Fruit fly (Drosophila melanogaster): ENCODE measurements around the gene CG43349.
A peak's percentile ranks its signal among the peaks of the same experiment; 100 is the strongest.

Gene CG43349

dm6 chr2L:1183799-1184198 lies 16.2 kb upstream of the CG43349 start, which contains the start of the genes CG5126 and Tgt (continued):
- TF ChIP-seq Hey (tag; optimal IDR thresholded peaks at IDR 0.05), result peak; percentile 24
- no peak for TF ChIP-seq CG31365 (tag; optimal IDR thresholded peaks at IDR 0.05)
- no peak for TF ChIP-seq lola (GFP tag; optimal IDR thresholded peaks at IDR 0.05)
- TF ChIP-seq CG7556 (GFP tag; optimal IDR thresholded peaks at IDR 0.05), result no peak
- TF ChIP-seq MBD-R2 (GFP tag; IDR thresholded peaks at IDR 0.05), result peak; percentile 89
- TF ChIP-seq CG12104 (GFP tag; optimal IDR thresholded peaks at IDR 0.05), result no peak
- no peak for TF ChIP-seq CG16863 (GFP tag; optimal IDR thresholded peaks at IDR 0.05)
- TF ChIP-seq Dad (GFP tag; optimal IDR thresholded peaks at IDR 0.05), result no peak
- 0 out of 3 replicates have a peak, but pooled peaks have one; percentile 20 for TF ChIP-seq zen2 (GFP tag; IDR thresholded peaks at IDR 0.05; ENCODE audit: partially characterized antibody)
- peak; percentile 8 for TF ChIP-seq Fer1 (GFP tag; optimal IDR thresholded peaks at IDR 0.05)
- no peak for TF ChIP-seq CG33213 (GFP tag; optimal IDR thresholded peaks at IDR 0.05)
- TF ChIP-seq sens-2 (GFP tag; IDR thresholded peaks at IDR 0.05), result no peak
- peak; percentile 89 for TF ChIP-seq CG3995 (GFP tag; optimal IDR thresholded peaks at IDR 0.05)
- no peak for TF ChIP-seq Lpt (GFP tag; optimal IDR thresholded peaks at IDR 0.05)
- TF ChIP-seq mld (GFP tag; IDR thresholded peaks at IDR 0.05; ENCODE audit: partially characterized antibody), result no peak
- TF ChIP-seq CG12659 (GFP tag; optimal IDR thresholded peaks at IDR 0.05), result no peak
- peak; percentile 68; the same call in 2 of the 4 replicates for TF ChIP-seq Dll (GFP tag; IDR thresholded peaks at IDR 0.05; ENCODE audit: partially characterized antibody)
- TF ChIP-seq TFAM (GFP tag; optimal IDR thresholded peaks at IDR 0.05), result no peak
- no peak for TF ChIP-seq CG11093 (GFP tag; IDR thresholded peaks at IDR 0.05)
- no peak for TF ChIP-seq CG6765 (GFP tag; optimal IDR thresholded peaks at IDR 0.05)
- TF ChIP-seq unpg (GFP tag; optimal IDR thresholded peaks at IDR 0.05), result no peak
- no peak for TF ChIP-seq Hmr (GFP tag; optimal IDR thresholded peaks at IDR 0.05)
- peak; percentile 47; the same call in 2 of the 3 replicates for TF ChIP-seq CG7963 (GFP tag; IDR thresholded peaks at IDR 0.05; ENCODE audit: partially characterized antibody)
- TF ChIP-seq chinmo (GFP tag; IDR thresholded peaks at IDR 0.05; ENCODE audit: partially characterized antibody), result peak; percentile 87; the same call in 2 of the 4 replicates
- TF ChIP-seq toy (GFP tag; IDR thresholded peaks at IDR 0.05), result no peak
- no peak for TF ChIP-seq rib (GFP tag; IDR thresholded peaks at IDR 0.05)
- TF ChIP-seq Dbx (GFP tag; IDR thresholded peaks at IDR 0.05), result no peak
- TF ChIP-seq hbn (GFP tag; IDR thresholded peaks at IDR 0.05; ENCODE audit: partially characterized antibody), result peak; percentile 34; the same call in 1 of the 2 replicates
- no peak for TF ChIP-seq wdn (GFP tag; IDR thresholded peaks at IDR 0.05)
- peak; percentile 86 for TF ChIP-seq CTCF (GFP tag; optimal IDR thresholded peaks at IDR 0.05)
- no peak for TF ChIP-seq psq (GFP tag; optimal IDR thresholded peaks at IDR 0.05)
- TF ChIP-seq Dref (GFP tag; IDR thresholded peaks at IDR 0.05), result peak; percentile 69
- peak; percentile 55; the same call in 1 of the 2 replicates for TF ChIP-seq bbx (GFP tag; IDR thresholded peaks at IDR 0.05; ENCODE audit: partially characterized antibody)
- no peak for TF ChIP-seq zf30C (GFP tag; optimal IDR thresholded peaks at IDR 0.05)
- TF ChIP-seq CG11398 (GFP tag; optimal IDR thresholded peaks at IDR 0.05), result no peak
- TF ChIP-seq HLH3B (GFP tag; IDR thresholded peaks at IDR 0.05), result no peak
- no peak for TF ChIP-seq GATAe (GFP tag; conservative IDR thresholded peaks at IDR 0.05)
- no peak for TF ChIP-seq CG1647 (GFP tag; optimal IDR thresholded peaks at IDR 0.05)
- TF ChIP-seq Camta (GFP tag; optimal IDR thresholded peaks at IDR 0.05), result no peak
- 0 out of 3 replicates have a peak, but pooled peaks have one; percentile 35 for TF ChIP-seq vnd (GFP tag; IDR thresholded peaks at IDR 0.05; ENCODE audit: partially characterized antibody)
- no peak for TF ChIP-seq CG32772 (GFP tag; IDR thresholded peaks at IDR 0.05)
- TF ChIP-seq Aef1 (GFP tag; IDR thresholded peaks at IDR 0.05), result no peak
- no peak for TF ChIP-seq CG4328 (GFP tag; optimal IDR thresholded peaks at IDR 0.05)
- no peak for TF ChIP-seq odd (GFP tag; optimal IDR thresholded peaks at IDR 0.05)
- no peak for TF ChIP-seq Hsf (GFP tag; optimal IDR thresholded peaks at IDR 0.05)
- TF ChIP-seq CG4707 (GFP tag; optimal IDR thresholded peaks at IDR 0.05), result no peak
- TF ChIP-seq Myb (GFP tag; optimal IDR thresholded peaks at IDR 0.05), result peak; percentile 50
- TF ChIP-seq unc-4 (GFP tag; IDR thresholded peaks at IDR 0.05; ENCODE audit: partially characterized antibody), result peak; percentile 65
- TF ChIP-seq caup (GFP tag; optimal IDR thresholded peaks at IDR 0.05; ENCODE audit: severe bottlenecking), result no peak
- TF ChIP-seq onecut (GFP tag; IDR thresholded peaks at IDR 0.05), result no peak
- TF ChIP-seq cwo (GFP tag; optimal IDR thresholded peaks at IDR 0.05), result no peak

Measured in whole organism, embryonic.